Fruit fly (Drosophila melanogaster) whole organism, embryonic: ENCODE measurements around the gene CG33268.

Source experiments
- Aef1 ChIP-seq: fragments of 200-800 bp; sonication (Bioruptor generic); IDR thresholded peaks from 3 replicates; pipeline ENCODE4 v1.3.6; 2022; ENCODE audit warnings: missing biosample characterization, missing genetic modification characterization
- Bdp1 ChIP-seq: fragments of 200-800 bp; sonication (Bioruptor generic); optimal IDR thresholded peaks from 3 replicates; lab custom pipeline; 2016; ENCODE audit warnings: missing biosample characterization, missing genetic modification characterization
- Bgb ChIP-seq: fragments of 200-800 bp; sonication (Bioruptor generic); IDR thresholded peaks from 2 replicates; pipeline ENCODE4 v1.3.6; 2022; ENCODE audit warnings: missing biosample characterization, missing genetic modification characterization; ENCODE audit not compliant: partially characterized antibody
- CG10979 ChIP-seq: fragments of 200-800 bp; sonication (Bioruptor generic); optimal IDR thresholded peaks from 2 replicates; lab custom pipeline; 2018; ENCODE audit warnings: missing biosample characterization, mild to moderate bottlenecking, missing genetic modification characterization, moderate library complexity
- CG11504 ChIP-seq: fragments of 200-800 bp; sonication (Bioruptor generic); optimal IDR thresholded peaks from 3 replicates; lab custom pipeline; 2019; ENCODE audit warnings: missing biosample characterization, mild to moderate bottlenecking, missing genetic modification characterization, moderate library complexity
- CG12071 ChIP-seq: fragments of 200-800 bp; sonication (Bioruptor generic); optimal IDR thresholded peaks from 3 replicates; lab custom pipeline; 2018; ENCODE audit warnings: missing biosample characterization, mild to moderate bottlenecking, missing genetic modification characterization
- CG12391 ChIP-seq: fragments of 200-800 bp; sonication (Bioruptor generic); optimal IDR thresholded peaks from 3 replicates; lab custom pipeline; 2018; ENCODE audit warnings: missing biosample characterization, mild to moderate bottlenecking, missing genetic modification characterization, moderate library complexity
- CG15269 ChIP-seq: fragments of 200-800 bp; sonication (Bioruptor generic); optimal IDR thresholded peaks from 2 replicates; lab custom pipeline; 2018; ENCODE audit warnings: missing biosample characterization, mild to moderate bottlenecking, missing genetic modification characterization, moderate library complexity
- CG1529 ChIP-seq: fragments of 200-800 bp; sonication (Bioruptor generic); optimal IDR thresholded peaks from 3 replicates; lab custom pipeline; 2018; ENCODE audit warnings: missing biosample characterization, missing genetic modification characterization
- CG17568 ChIP-seq: fragments of 200-800 bp; sonication (Bioruptor generic); optimal IDR thresholded peaks from 2 replicates; lab custom pipeline; 2018; ENCODE audit warnings: missing biosample characterization, mild to moderate bottlenecking, missing genetic modification characterization, moderate library complexity
- CG1792 ChIP-seq: fragments of 200-800 bp; sonication (Bioruptor generic); optimal IDR thresholded peaks from 2 replicates; lab custom pipeline; 2016; ENCODE audit warnings: missing biosample characterization, missing genetic modification characterization
- CG3065 ChIP-seq: fragments of 200-800 bp; sonication (Bioruptor generic); optimal IDR thresholded peaks from 2 replicates; lab custom pipeline; 2016; ENCODE audit warnings: missing biosample characterization, missing genetic modification characterization
- CG32767 ChIP-seq: fragments of 200-800 bp; sonication (Bioruptor generic); IDR thresholded peaks from 2 replicates; pipeline ENCODE4 v1.3.6; 2022; ENCODE audit warnings: missing biosample characterization, missing genetic modification characterization
- CG32772 ChIP-seq: fragments of 200-800 bp; sonication (Bioruptor generic); IDR thresholded peaks from 2 replicates; pipeline ENCODE4 v1.3.6; 2022; ENCODE audit warnings: missing biosample characterization, missing genetic modification characterization
- CG34422 ChIP-seq: fragments of 200-800 bp; sonication (Bioruptor generic); IDR thresholded peaks from 3 replicates; pipeline ENCODE4 v1.3.6; 2022; ENCODE audit warnings: missing biosample characterization, missing genetic modification characterization
- CG5245 ChIP-seq: fragments of 200-800 bp; sonication (Bioruptor generic); optimal IDR thresholded peaks from 3 replicates; lab custom pipeline; 2016; ENCODE audit warnings: missing biosample characterization, missing genetic modification characterization
- CG8359 ChIP-seq: fragments of 200-800 bp; sonication (Bioruptor generic); optimal IDR thresholded peaks from 2 replicates; lab custom pipeline; 2017; ENCODE audit warnings: missing biosample characterization, mild to moderate bottlenecking, missing genetic modification characterization, borderline replicate concordance
- CG8924 ChIP-seq: fragments of 200-800 bp; optimal IDR thresholded peaks from 3 replicates; lab custom pipeline; 2019; ENCODE audit warnings: missing biosample characterization, mild to moderate bottlenecking, missing genetic modification characterization, moderate library complexity
- E2f1 ChIP-seq: fragments of 200-800 bp; sonication (Bioruptor generic); IDR thresholded peaks from 2 replicates; pipeline ENCODE4 v1.3.6; 2022; ENCODE audit warnings: missing biosample characterization, missing genetic modification characterization
- Eip74EF ChIP-seq, 2 experiments: fragments of 200-800 bp in 1 of 2; fragments of >200 bp in 1 of 2; sonication (Bioruptor generic) in 1 of 2; optimal IDR thresholded peaks; 2 replicates each; lab custom pipeline; 2017 to 2019; ENCODE audit warnings: missing biosample characterization in 2 of 2, missing genetic modification characterization in 2 of 2, mild to moderate bottlenecking in 1 of 2, moderate library complexity in 1 of 2
- Ets65A ChIP-seq: fragments of 200-800 bp; sonication (Bioruptor generic); peaks from one replicate; lab custom pipeline; 2016; ENCODE audit warnings: missing biosample characterization, missing genetic modification characterization
- Fer3 ChIP-seq: fragments of 200-800 bp; sonication (Bioruptor generic); optimal IDR thresholded peaks from 2 replicates; lab custom pipeline; 2018; ENCODE audit warnings: missing biosample characterization, mild to moderate bottlenecking, missing genetic modification characterization, moderate library complexity
- HHEX ChIP-seq: fragments of 200-800 bp; sonication (Bioruptor generic); optimal IDR thresholded peaks from 3 replicates; lab custom pipeline; 2017; ENCODE audit warnings: missing biosample characterization, mild to moderate bottlenecking, missing genetic modification characterization, missing genetic modification reagents
- Hand ChIP-seq: fragments of 200-800 bp; sonication (Bioruptor generic); optimal IDR thresholded peaks from 2 replicates; lab custom pipeline; 2017; ENCODE audit warnings: mild to moderate bottlenecking, missing biosample characterization, missing genetic modification reagents, missing genetic modification characterization
- Hey ChIP-seq: fragments of 200-800 bp; sonication (Bioruptor generic); optimal IDR thresholded peaks from 3 replicates; lab custom pipeline; 2018; ENCODE audit warnings: missing biosample characterization, mild to moderate bottlenecking, missing genetic modification characterization
- Lhr ChIP-seq: fragments of 200-800 bp; sonication (Bioruptor generic); optimal IDR thresholded peaks from 3 replicates; lab custom pipeline; 2017; ENCODE audit warnings: mild to moderate bottlenecking, missing biosample characterization, missing genetic modification reagents, missing genetic modification characterization
- MBD-R2 ChIP-seq: fragments of 200-800 bp; sonication (Bioruptor generic); IDR thresholded peaks from 2 replicates; pipeline ENCODE4 v1.3.6; 2022; ENCODE audit warnings: missing biosample characterization, missing genetic modification characterization
- PHDP ChIP-seq: fragments of 200-800 bp; sonication (Bioruptor generic); optimal IDR thresholded peaks from 3 replicates; lab custom pipeline; 2018; ENCODE audit warnings: missing biosample characterization, mild to moderate bottlenecking, missing genetic modification characterization, moderate library complexity
- Poxn ChIP-seq: fragments of 200-800 bp; sonication (Bioruptor generic); IDR thresholded peaks from 2 replicates; pipeline ENCODE4 v1.3.6; 2022; ENCODE audit warnings: missing biosample characterization, missing genetic modification characterization
- Sox100B ChIP-seq: fragments of 200-800 bp; sonication (Bioruptor generic); optimal IDR thresholded peaks from 3 replicates; lab custom pipeline; 2018; ENCODE audit warnings: missing biosample characterization, mild to moderate bottlenecking, missing genetic modification characterization
- Ssrp ChIP-seq: fragments of 200-800 bp; sonication (Bioruptor generic); optimal IDR thresholded peaks from 2 replicates; lab custom pipeline; 2018; ENCODE audit warnings: missing biosample characterization, mild to moderate bottlenecking, missing genetic modification characterization, moderate library complexity
- abd-A ChIP-seq: fragments of 200-800 bp; sonication (Bioruptor generic); optimal IDR thresholded peaks from 3 replicates; lab custom pipeline; 2019; ENCODE audit warnings: missing biosample characterization, mild to moderate bottlenecking, missing genetic modification characterization, moderate library complexity
- br ChIP-seq: fragments of >200 bp; optimal IDR thresholded peaks from 2 replicates; lab custom pipeline; 2017
- danr ChIP-seq: fragments of 200-800 bp; sonication (Bioruptor generic); IDR thresholded peaks from 2 replicates; pipeline ENCODE4 v1.3.6; 2022; ENCODE audit warnings: missing biosample characterization, missing genetic modification characterization
- eve ChIP-seq, 2 experiments: fragments of >200 bp; optimal IDR thresholded peaks; 2 replicates each; lab custom pipeline; 2017; ENCODE audit warnings: missing biosample characterization in 2 of 2, missing genetic modification characterization in 2 of 2
- gcm2 ChIP-seq: fragments of 200-800 bp; sonication (Bioruptor generic); optimal IDR thresholded peaks from 2 replicates; lab custom pipeline; 2016; ENCODE audit warnings: missing biosample characterization, missing genetic modification characterization
- knrl ChIP-seq: fragments of 200-800 bp; sonication (Bioruptor generic); IDR thresholded peaks from 3 replicates; pipeline ENCODE4 v1.3.6; 2022; ENCODE audit warnings: missing biosample characterization, missing genetic modification characterization; ENCODE audit not compliant: partially characterized antibody
- org-1 ChIP-seq: fragments of 200-800 bp; sonication (Bioruptor generic); optimal IDR thresholded peaks from 2 replicates; lab custom pipeline; 2017; ENCODE audit warnings: missing biosample characterization, missing genetic modification characterization
- pfk ChIP-seq: fragments of 200-800 bp; sonication (Bioruptor generic); optimal IDR thresholded peaks from 2 replicates; lab custom pipeline; 2018; ENCODE audit warnings: missing biosample characterization, mild to moderate bottlenecking, missing genetic modification characterization, moderate library complexity
- pho ChIP-seq: fragments of 200-800 bp; sonication (Bioruptor generic); optimal IDR thresholded peaks from 2 replicates; lab custom pipeline; 2016; ENCODE audit warnings: missing biosample characterization, missing genetic modification characterization
- prd ChIP-seq, 3 experiments: fragments of >200 bp in 2 of 3; fragments of 200-800 bp in 1 of 3; sonication (Bioruptor generic) in 1 of 3; optimal IDR thresholded peaks in 2 of 3; IDR thresholded peaks in 1 of 3; 2 replicates in 2 of 3; 3 replicates in 1 of 3; pipeline versions ENCODE4 v1.3.6 to Lab custom; 2017 to 2022; ENCODE audit warnings: missing biosample characterization in 1 of 3, missing genetic modification characterization in 1 of 3
- slou ChIP-seq: fragments of 200-800 bp; sonication (Bioruptor generic); optimal IDR thresholded peaks from 3 replicates; lab custom pipeline; 2016; ENCODE audit warnings: missing biosample characterization, missing genetic modification characterization
- ttk ChIP-seq: fragments of 200-800 bp; sonication (Bioruptor generic); IDR thresholded peaks from 2 replicates; pipeline ENCODE4 v2.1.2; 2022; ENCODE audit warnings: missing biosample characterization, missing genetic modification characterization
- tx ChIP-seq: fragments of 200-800 bp; sonication (Bioruptor generic); optimal IDR thresholded peaks from 2 replicates; lab custom pipeline; 2016; ENCODE audit warnings: missing biosample characterization, missing genetic modification characterization
- unc-4 ChIP-seq: fragments of 200-800 bp; sonication (Bioruptor generic); IDR thresholded peaks from 2 replicates; pipeline ENCODE4 v1.3.6; 2022; ENCODE audit warnings: missing biosample characterization, missing genetic modification characterization; ENCODE audit not compliant: partially characterized antibody
- unpg ChIP-seq: fragments of 200-800 bp; sonication (Bioruptor generic); optimal IDR thresholded peaks from 3 replicates; lab custom pipeline; 2018; ENCODE audit warnings: missing biosample characterization, mild to moderate bottlenecking, missing genetic modification characterization, moderate library complexity
- vnd ChIP-seq: fragments of 200-800 bp; sonication (Bioruptor generic); IDR thresholded peaks from 3 replicates; pipeline ENCODE4 v1.3.6; 2022; ENCODE audit warnings: missing biosample characterization, missing genetic modification characterization; ENCODE audit not compliant: partially characterized antibody

The CG33268 gene

dm6 chr3L:11587720-11588580 lies 3.1 kb downstream of the CG33268 start, which contains the start of gene rt (continued):
- TF ChIP-seq E2f1 (GFP tag; lab: Robert Waterston, UW) = 0 out of 2 replicates have a peak, but pooled peaks have one; percentile 51
- TF ChIP-seq CG12071 (GFP tag; lab: Kevin White, UChicago) = peak; percentile 14
- peak; percentile 22 for TF ChIP-seq Fer3 (tag; lab: Kevin White, UChicago)
- TF ChIP-seq CG3065 (GFP tag; lab: Kevin White, UChicago) = no peak
- TF ChIP-seq tx (GFP tag; lab: Kevin White, UChicago) = no peak
- no peak for TF ChIP-seq slou (GFP tag; lab: Kevin White, UChicago)
- TF ChIP-seq Ssrp (tag; lab: Kevin White, UChicago) = peak; percentile 68
- TF ChIP-seq Bdp1 = no peak
- TF ChIP-seq vnd (GFP tag; lab: Robert Waterston, UW) = no peak
- no peak for TF ChIP-seq Poxn (GFP tag; lab: Robert Waterston, UW)
- TF ChIP-seq unpg (GFP tag; lab: Kevin White, UChicago) = peak; percentile 71
- TF ChIP-seq CG11504 (tag; lab: Kevin White, UChicago) = peak; percentile 66
- TF ChIP-seq CG17568 = no peak
- no peak for TF ChIP-seq danr (GFP tag; lab: Robert Waterston, UW)
- peak; percentile 23 for TF ChIP-seq Ets65A (GFP tag; lab: Kevin White, UChicago)
- no peak for TF ChIP-seq pho (GFP tag; lab: Kevin White, UChicago)
- peak; percentile 41 for TF ChIP-seq PHDP (tag; lab: Kevin White, UChicago)
- TF ChIP-seq CG34422 = peak; percentile 28; the same call in 1 of the 3 replicates
- no peak for TF ChIP-seq eve (GFP tag; optimal IDR thresholded peaks at IDR 0.05; lab: Kevin White, UChicago)
- no peak for TF ChIP-seq CG1792
- peak; percentile 37 for TF ChIP-seq HHEX (GFP tag; lab: Kevin White, UChicago)
- TF ChIP-seq abd-A (tag; lab: Kevin White, UChicago) = no peak
- TF ChIP-seq CG1529 (GFP tag; lab: Kevin White, UChicago) = peak; percentile 56
- no peak for TF ChIP-seq Bgb (GFP tag; lab: Robert Waterston, UW)
- TF ChIP-seq gcm2 (GFP tag; lab: Kevin White, UChicago) = peak; percentile 12
- no peak for TF ChIP-seq unc-4 (GFP tag; lab: Robert Waterston, UW)
- peak; percentile 27 for TF ChIP-seq Lhr (GFP tag; lab: Kevin White, UChicago)
- TF ChIP-seq MBD-R2 (GFP tag; lab: Robert Waterston, UW) = no peak
- no peak for TF ChIP-seq prd (optimal IDR thresholded peaks at IDR 0.05; lab: Kevin White, UChicago)
- TF ChIP-seq prd (GFP tag; IDR thresholded peaks at IDR 0.05; lab: Robert Waterston, UW) = peak; percentile 61; the same call in 2 of the 3 replicates
- TF ChIP-seq Sox100B (GFP tag; lab: Kevin White, UChicago) = peak; percentile 69
- no peak for TF ChIP-seq pfk (GFP tag; lab: Kevin White, UChicago)
- peak in 1 of 2 experiments; percentile 11 for TF ChIP-seq Eip74EF (GFP tag; optimal IDR thresholded peaks at IDR 0.05; lab: Kevin White, UChicago)
- no peak for TF ChIP-seq CG5245 (GFP tag; lab: Kevin White, UChicago)
- TF ChIP-seq CG32772 = 0 out of 2 replicates have a peak, but pooled peaks have one; percentile 27
- TF ChIP-seq CG10979 = peak; percentile 81
- TF ChIP-seq br (lab: Kevin White, UChicago) = no peak
- TF ChIP-seq ttk = no peak
- peak; percentile 28 for TF ChIP-seq CG8924 (tag; lab: Kevin White, UChicago)
- peak; percentile 46 for TF ChIP-seq org-1 (GFP tag; lab: Kevin White, UChicago)
- TF ChIP-seq Hand (GFP tag; lab: Kevin White, UChicago) = no peak
- TF ChIP-seq Hey (tag; lab: Kevin White, UChicago) = no peak
- peak; percentile 48 for TF ChIP-seq CG15269 (tag; lab: Kevin White, UChicago)
- peak; percentile 37 for TF ChIP-seq CG8359
- peak; percentile 50; the same call in 1 of the 2 replicates for TF ChIP-seq CG32767 (GFP tag; lab: Robert Waterston, UW)
- TF ChIP-seq knrl (GFP tag; lab: Robert Waterston, UW) = 0 out of 3 replicates have a peak, but pooled peaks have one; percentile 19
- TF ChIP-seq CG12391 (tag; lab: Kevin White, UChicago) = peak; percentile 59
- no peak for TF ChIP-seq Aef1 (GFP tag; lab: Robert Waterston, UW)
